Fruit fly (Drosophila melanogaster) whole organism, embryonic: ENCODE measurements around the gene CG6425.
A peak's percentile ranks its signal among the peaks of the same experiment; 100 is the strongest.

Source experiments
- CG12942 ChIP-seq: fragments of 200-800 bp; sonication (Bioruptor generic); optimal IDR thresholded peaks from 3 replicates; lab custom pipeline; 2016; ENCODE audit warnings: missing biosample characterization, missing genetic modification characterization
- CG14014 ChIP-seq: fragments of 200-800 bp; sonication (Bioruptor generic); IDR thresholded peaks from 2 replicates; pipeline ENCODE4 v1.3.6; 2022; ENCODE audit warnings: missing biosample characterization, missing genetic modification characterization
- CG14965 ChIP-seq: fragments of 200-800 bp; sonication (Bioruptor generic); optimal IDR thresholded peaks from 2 replicates; lab custom pipeline; 2016; ENCODE audit warnings: missing biosample characterization, missing genetic modification characterization, borderline replicate concordance
- CG16813 ChIP-seq: fragments of 200-800 bp; sonication (Bioruptor generic); IDR thresholded peaks from 3 replicates; pipeline ENCODE4 v1.3.6; 2022; ENCODE audit warnings: missing biosample characterization, missing genetic modification characterization; ENCODE audit not compliant: partially characterized antibody
- CG34224 ChIP-seq: fragments of 200-800 bp; sonication (Bioruptor generic); IDR thresholded peaks from 3 replicates; pipeline ENCODE4 v1.3.6; 2022; ENCODE audit warnings: missing biosample characterization, missing genetic modification characterization; ENCODE audit not compliant: partially characterized antibody
- CG42726 ChIP-seq: fragments of 200-800 bp; sonication (Bioruptor generic); IDR thresholded peaks from 2 replicates; pipeline ENCODE4 v1.3.6; 2022; ENCODE audit warnings: missing biosample characterization, missing genetic modification characterization; ENCODE audit not compliant: partially characterized antibody
- CG4617 ChIP-seq: fragments of 200-800 bp; sonication (Bioruptor generic); optimal IDR thresholded peaks from 3 replicates; lab custom pipeline; 2016; ENCODE audit warnings: missing biosample characterization, missing genetic modification characterization, borderline replicate concordance
- CG7839 ChIP-seq: fragments of 200-800 bp; sonication (Bioruptor generic); optimal IDR thresholded peaks from 3 replicates; lab custom pipeline; 2018; ENCODE audit warnings: missing biosample characterization, mild to moderate bottlenecking, missing genetic modification characterization, moderate library complexity
- CG7963 ChIP-seq: fragments of 200-800 bp; sonication (Bioruptor generic); IDR thresholded peaks from 3 replicates; pipeline ENCODE4 v1.3.6; 2022; ENCODE audit warnings: missing biosample characterization, missing genetic modification characterization; ENCODE audit not compliant: partially characterized antibody
- CG8765 ChIP-seq: fragments of 200-800 bp; sonication (Bioruptor generic); IDR thresholded peaks from 2 replicates; pipeline ENCODE4 v1.3.6; 2022; ENCODE audit warnings: missing biosample characterization, missing genetic modification characterization
- D ChIP-seq, 2 experiments: fragments of 200-800 bp in 1 of 2; fragments of >200 bp in 1 of 2; sonication (Bioruptor generic) in 1 of 2; optimal IDR thresholded peaks; 2 replicates in 1 of 2; 3 replicates in 1 of 2; lab custom pipeline; 2017; ENCODE audit warnings: mild to moderate bottlenecking in 1 of 2, missing biosample characterization in 1 of 2, missing genetic modification characterization in 1 of 2, missing genetic modification reagents in 1 of 2
- Deaf1 ChIP-seq: fragments of 200-800 bp; optimal IDR thresholded peaks from 3 replicates; lab custom pipeline; 2019; ENCODE audit warnings: missing biosample characterization, mild to moderate bottlenecking, missing genetic modification characterization, moderate library complexity
- Doc3 ChIP-seq: fragments of 200-800 bp; sonication (Bioruptor generic); IDR thresholded peaks from 3 replicates; pipeline ENCODE4 v1.3.6; 2022; ENCODE audit warnings: missing biosample characterization, missing genetic modification characterization; ENCODE audit not compliant: partially characterized antibody
- Dp ChIP-seq: fragments of 200-800 bp; sonication (Bioruptor generic); optimal IDR thresholded peaks from 2 replicates; lab custom pipeline; 2018; ENCODE audit warnings: missing biosample characterization, mild to moderate bottlenecking, missing genetic modification characterization, moderate library complexity
- Ets65A ChIP-seq: fragments of 200-800 bp; sonication (Bioruptor generic); peaks from one replicate; lab custom pipeline; 2016; ENCODE audit warnings: missing biosample characterization, missing genetic modification characterization
- H2.0 ChIP-seq: fragments of 200-800 bp; sonication (Bioruptor generic); IDR thresholded peaks from 2 replicates; pipeline ENCODE4 v1.3.6; 2022; ENCODE audit warnings: missing biosample characterization, missing genetic modification characterization
- HLH3B ChIP-seq: fragments of 200-800 bp; sonication (Bioruptor generic); IDR thresholded peaks from 2 replicates; pipeline ENCODE4 v1.3.6; 2022; ENCODE audit warnings: missing biosample characterization, missing genetic modification characterization
- Hr39 ChIP-seq: fragments of >200 bp; optimal IDR thresholded peaks from 2 replicates; lab custom pipeline; 2017
- Hsf ChIP-seq: fragments of 200-800 bp; sonication (Bioruptor generic); optimal IDR thresholded peaks from 3 replicates; lab custom pipeline; 2016; ENCODE audit warnings: missing biosample characterization, missing genetic modification characterization
- MBD-R2 ChIP-seq: fragments of 200-800 bp; sonication (Bioruptor generic); IDR thresholded peaks from 2 replicates; pipeline ENCODE4 v1.3.6; 2022; ENCODE audit warnings: missing biosample characterization, missing genetic modification characterization
- NC2β ChIP-seq: fragments of 200-800 bp; sonication (Bioruptor generic); optimal IDR thresholded peaks from 2 replicates; lab custom pipeline; 2016; ENCODE audit warnings: missing biosample characterization, missing genetic modification characterization
- caup ChIP-seq: fragments of 200-800 bp; sonication (Bioruptor generic); optimal IDR thresholded peaks from 3 replicates; lab custom pipeline; 2017; ENCODE audit warnings: missing biosample characterization, mild to moderate bottlenecking, missing genetic modification characterization, moderate library complexity; ENCODE audit not compliant: severe bottlenecking
- chm ChIP-seq: fragments of 200-800 bp; sonication (Bioruptor generic); IDR thresholded peaks from 2 replicates; pipeline ENCODE4 v1.3.6; 2022; ENCODE audit warnings: missing biosample characterization, missing genetic modification characterization
- corto ChIP-seq: fragments of 200-800 bp; sonication (Bioruptor generic); optimal IDR thresholded peaks from 2 replicates; lab custom pipeline; 2016; ENCODE audit warnings: missing biosample characterization, mild to moderate bottlenecking, missing genetic modification characterization, moderate library complexity
- exex ChIP-seq: fragments of 200-800 bp; sonication (Bioruptor generic); optimal IDR thresholded peaks from 4 replicates; lab custom pipeline; 2018; ENCODE audit warnings: missing biosample characterization, mild to moderate bottlenecking, missing genetic modification characterization, moderate library complexity
- fd96Cb ChIP-seq: fragments of 200-800 bp; sonication (Bioruptor generic); optimal IDR thresholded peaks from 2 replicates; lab custom pipeline; 2018; ENCODE audit warnings: missing biosample characterization, mild to moderate bottlenecking, missing genetic modification characterization, moderate library complexity
- grn ChIP-seq: fragments of 200-800 bp; sonication (Bioruptor generic); optimal IDR thresholded peaks from 3 replicates; lab custom pipeline; 2017; ENCODE audit warnings: missing biosample characterization, missing genetic modification characterization
- ind ChIP-seq: fragments of 200-800 bp; sonication (Bioruptor generic); optimal IDR thresholded peaks from 3 replicates; lab custom pipeline; 2016; ENCODE audit warnings: missing biosample characterization, missing genetic modification characterization
- knrl ChIP-seq: fragments of 200-800 bp; sonication (Bioruptor generic); IDR thresholded peaks from 3 replicates; pipeline ENCODE4 v1.3.6; 2022; ENCODE audit warnings: missing biosample characterization, missing genetic modification characterization; ENCODE audit not compliant: partially characterized antibody
- lola ChIP-seq, 3 experiments: fragments of >200 bp in 2 of 3; fragments of 200-800 bp in 1 of 3; sonication (Bioruptor generic) in 1 of 3; optimal IDR thresholded peaks; 2 replicates each; lab custom pipeline; 2017 to 2019; ENCODE audit warnings: missing biosample characterization in 3 of 3, missing genetic modification characterization in 3 of 3, mild to moderate bottlenecking in 1 of 3, moderate library complexity in 1 of 3
- lov ChIP-seq, 2 experiments: fragments of 200-800 bp in 1 of 2; fragments of >200 bp in 1 of 2; sonication (Bioruptor generic) in 1 of 2; IDR thresholded peaks in 1 of 2; optimal IDR thresholded peaks in 1 of 2; 2 replicates in 1 of 2; 3 replicates in 1 of 2; pipeline versions ENCODE4 v1.3.6 to Lab custom; 2017 to 2022; ENCODE audit warnings: missing biosample characterization in 1 of 2, missing genetic modification characterization in 1 of 2
- mld ChIP-seq: fragments of 200-800 bp; sonication (Bioruptor generic); IDR thresholded peaks from 3 replicates; pipeline ENCODE4 v1.3.6; 2022; ENCODE audit warnings: missing biosample characterization, missing genetic modification characterization; ENCODE audit not compliant: partially characterized antibody
- nau ChIP-seq: fragments of 200-800 bp; sonication (Bioruptor generic); optimal IDR thresholded peaks from 3 replicates; lab custom pipeline; 2017; ENCODE audit warnings: missing biosample characterization, mild to moderate bottlenecking, missing genetic modification characterization, missing genetic modification reagents
- ranshi ChIP-seq: fragments of 200-800 bp; sonication (Bioruptor generic); IDR thresholded peaks from 2 replicates; pipeline ENCODE4 v1.3.6; 2022; ENCODE audit warnings: missing biosample characterization, missing genetic modification characterization
- sd ChIP-seq: fragments of 200-800 bp; sonication (Bioruptor generic); optimal IDR thresholded peaks from 3 replicates; lab custom pipeline; 2018; ENCODE audit warnings: missing biosample characterization, mild to moderate bottlenecking, missing genetic modification characterization, moderate library complexity
- vvl ChIP-seq: fragments of 200-800 bp; sonication (Bioruptor generic); IDR thresholded peaks from 2 replicates; pipeline ENCODE4 v1.3.6; 2022; ENCODE audit warnings: missing biosample characterization, missing genetic modification characterization

The CG6425 gene

dm6 chr3R:26717295-26717694 is at the start of gene CG6425 (continued):
- peak; percentile 78 for TF ChIP-seq Dp (GFP tag; lab: Kevin White, UChicago)
- TF ChIP-seq NC2β (GFP tag; lab: Kevin White, UChicago): no peak
- 0 out of 2 replicates have a peak, but pooled peaks have one; percentile 25 for TF ChIP-seq H2.0 (GFP tag; lab: Robert Waterston, UW)
- 0 out of 3 replicates have a peak, but pooled peaks have one; percentile 30 for TF ChIP-seq knrl (GFP tag; lab: Robert Waterston, UW)
- peak; percentile 12; the same call in 1 of the 2 replicates for TF ChIP-seq HLH3B
- TF ChIP-seq CG4617: peak; percentile 1
- TF ChIP-seq CG42726 (GFP tag; lab: Robert Waterston, UW): no peak
- TF ChIP-seq CG14014: 0 out of 2 replicates have a peak, but pooled peaks have one; percentile 36
- peak; percentile 3 for TF ChIP-seq Hsf (GFP tag; lab: Kevin White, UChicago)
- no peak for TF ChIP-seq vvl
- TF ChIP-seq CG14965: no peak
- no peak for TF ChIP-seq Deaf1 (tag; lab: Kevin White, UChicago)
- 0 out of 3 replicates have a peak, but pooled peaks have one; percentile 30 for TF ChIP-seq CG16813
- peak; percentile 54 for TF ChIP-seq ranshi
- no peak for TF ChIP-seq nau (GFP tag; lab: Kevin White, UChicago)
- TF ChIP-seq CG7839: peak; percentile 15
- TF ChIP-seq MBD-R2 (GFP tag; lab: Robert Waterston, UW): peak; percentile 64
- no peak for TF ChIP-seq mld (GFP tag; lab: Robert Waterston, UW)
- TF ChIP-seq Doc3 (GFP tag; lab: Robert Waterston, UW): no peak
- TF ChIP-seq lola (GFP tag; optimal IDR thresholded peaks at IDR 0.05; lab: Kevin White, UChicago): peak in 2 of 3 experiments; percentile 32 to 85
- TF ChIP-seq CG34224 (GFP tag; lab: Robert Waterston, UW): no peak
- TF ChIP-seq CG7963 (GFP tag; lab: Robert Waterston, UW): 0 out of 3 replicates have a peak, but pooled peaks have one; percentile 10
- TF ChIP-seq fd96Cb: no peak
- TF ChIP-seq CG8765 (GFP tag; lab: Robert Waterston, UW): no peak
- TF ChIP-seq D (optimal IDR thresholded peaks at IDR 0.05; lab: Kevin White, UChicago): no peak
- no peak for TF ChIP-seq D (GFP tag; optimal IDR thresholded peaks at IDR 0.05; lab: Kevin White, UChicago)
- TF ChIP-seq corto (GFP tag; lab: Kevin White, UChicago): no peak

dm6 chr3R:26761695-26762094 is 44.5 kb upstream of the CG6425 start:
- TF ChIP-seq Hr39: peak; percentile 57
- no peak for TF ChIP-seq CG12942 (GFP tag; lab: Kevin White, UChicago)
- no peak for TF ChIP-seq sd (tag; lab: Kevin White, UChicago)

dm6 chr3R:26737310-26737709 is 20.1 kb upstream of the CG6425 start, which contains the start of gene CG14247:
TSS of gene CG14247 (plus strand) at chr3R:26737610.
- TF ChIP-seq ind (GFP tag; lab: Kevin White, UChicago): no peak
- peak; percentile 47 for TF ChIP-seq grn (GFP tag; lab: Kevin White, UChicago)
- no peak for TF ChIP-seq caup (GFP tag; lab: Kevin White, UChicago)
- peak; percentile 22 for TF ChIP-seq exex
- TF ChIP-seq, all 482 proteins: peak for 2

dm6 chr3R:26736207-26736606 is 19.0 kb upstream of the CG6425 start, which contains the start of gene CG6403:
TSS of gene CG6403 (minus strand) at chr3R:26736307.
- TF ChIP-seq lov (optimal IDR thresholded peaks at IDR 0.05; lab: Kevin White, UChicago) (no peak), lov (GFP tag; IDR thresholded peaks at IDR 0.05; lab: Robert Waterston, UW) (no peak), Ets65A (GFP tag; lab: Kevin White, UChicago) (peak; percentile 40), exex (peak; percentile 10), chm (GFP tag; lab: Robert Waterston, UW) (no peak), sd (tag; lab: Kevin White, UChicago) (peak; percentile 36)
